Fruit fly (Drosophila melanogaster): Measurements from ENCODE around the gene Corp.

Gene Corp

dm6 chrX:8252284-8252886, 18.8 kb downstream of the Corp start, which contains the start of gene CG1632 (continued):
- no peak for TF ChIP-seq NC2β (GFP tag; optimal IDR thresholded peaks at IDR 0.05)
- TF ChIP-seq Atf6 (GFP tag; IDR thresholded peaks at IDR 0.05), result no peak
- TF ChIP-seq CG2678 (tag; optimal IDR thresholded peaks at IDR 0.05), result peak; percentile 48
- no peak for TF ChIP-seq Kr (GFP tag; optimal IDR thresholded peaks at IDR 0.05)
- no peak for TF ChIP-seq insv (GFP tag; optimal IDR thresholded peaks at IDR 0.05)
- no peak for TF ChIP-seq CG4360 (GFP tag; IDR thresholded peaks at IDR 0.05)
- no peak for TF ChIP-seq CG34376 (GFP tag; optimal IDR thresholded peaks at IDR 0.05)
- no peak for TF ChIP-seq Hmr (GFP tag; optimal IDR thresholded peaks at IDR 0.05)
- TF ChIP-seq oc (tag; optimal IDR thresholded peaks at IDR 0.05), result no peak
- no peak for TF ChIP-seq C15 (GFP tag; IDR thresholded peaks at IDR 0.05)
- no peak for TF ChIP-seq Awh (GFP tag; IDR thresholded peaks at IDR 0.05)
- peak in 1 of 3 experiments; percentile 22 for TF ChIP-seq lola (GFP tag; optimal IDR thresholded peaks at IDR 0.05)
- no peak for TF ChIP-seq inv (GFP tag; IDR thresholded peaks at IDR 0.05; ENCODE audit: partially characterized antibody)
- no peak for TF ChIP-seq CG5245 (GFP tag; optimal IDR thresholded peaks at IDR 0.05)
- no peak for TF ChIP-seq CTCF (GFP tag; optimal IDR thresholded peaks at IDR 0.05)
- no peak for TF ChIP-seq fd102C (GFP tag; optimal IDR thresholded peaks at IDR 0.05)
- TF ChIP-seq CG11695 (GFP tag; IDR thresholded peaks at IDR 0.05), result no peak
- TF ChIP-seq CG7745 (tag; optimal IDR thresholded peaks at IDR 0.05), result no peak
- TF ChIP-seq hbn (GFP tag; IDR thresholded peaks at IDR 0.05; ENCODE audit: partially characterized antibody), result no peak
- TF ChIP-seq Deaf1 (tag; optimal IDR thresholded peaks at IDR 0.05), result peak; percentile 4
- no peak for TF ChIP-seq caup (GFP tag; optimal IDR thresholded peaks at IDR 0.05; ENCODE audit: severe bottlenecking)
- no peak for TF ChIP-seq Dbx (GFP tag; IDR thresholded peaks at IDR 0.05)
- TF ChIP-seq gfzf (GFP tag; optimal IDR thresholded peaks at IDR 0.05), result no peak
- no peak for TF ChIP-seq hb (GFP tag; IDR thresholded peaks at IDR 0.05; ENCODE audit: partially characterized antibody)
- TF ChIP-seq stwl (tag; optimal IDR thresholded peaks at IDR 0.05), result no peak
- no peak for TF ChIP-seq CG2199 (GFP tag; IDR thresholded peaks at IDR 0.05)
- TF ChIP-seq tup (GFP tag; optimal IDR thresholded peaks at IDR 0.05), result no peak
- TF ChIP-seq CG1603 (tag; optimal IDR thresholded peaks at IDR 0.05), result peak; percentile 20
- no peak for TF ChIP-seq gce (GFP tag; IDR thresholded peaks at IDR 0.05)
- TF ChIP-seq sqz (GFP tag; optimal IDR thresholded peaks at IDR 0.05), result no peak
- no peak for TF ChIP-seq CG13775 (GFP tag; optimal IDR thresholded peaks at IDR 0.05)
- TF ChIP-seq trem (tag; optimal IDR thresholded peaks at IDR 0.05), result peak; percentile 26
- no peak for TF ChIP-seq lov (optimal IDR thresholded peaks at IDR 0.05)
- no peak for TF ChIP-seq lov (GFP tag; IDR thresholded peaks at IDR 0.05)
- TF ChIP-seq CG15269 (tag; optimal IDR thresholded peaks at IDR 0.05), result peak; percentile 21
- no peak for TF ChIP-seq br (optimal IDR thresholded peaks at IDR 0.05)
- no peak for TF ChIP-seq jing (GFP tag; optimal IDR thresholded peaks at IDR 0.05)
- TF ChIP-seq pfk (GFP tag; optimal IDR thresholded peaks at IDR 0.05), result no peak
- no peak for TF ChIP-seq ham (GFP tag; IDR thresholded peaks at IDR 0.05)
- no peak for TF ChIP-seq CG43689 (GFP tag; IDR thresholded peaks at IDR 0.05)
- no peak for TF ChIP-seq pnt (GFP tag; optimal IDR thresholded peaks at IDR 0.05)
- peak; percentile 17 for TF ChIP-seq corto (GFP tag; optimal IDR thresholded peaks at IDR 0.05)
- TF ChIP-seq Med (GFP tag), result peak; percentile 20
- TF ChIP-seq CG6791 (GFP tag; IDR thresholded peaks at IDR 0.05; ENCODE audit: partially characterized antibody), result no peak
- no peak for TF ChIP-seq HLH3B (GFP tag; IDR thresholded peaks at IDR 0.05)
- no peak for TF ChIP-seq zfh2 (GFP tag; optimal IDR thresholded peaks at IDR 0.05)
- TF ChIP-seq YL-1 (GFP tag; optimal IDR thresholded peaks at IDR 0.05), result no peak
- TF ChIP-seq Dll (GFP tag; IDR thresholded peaks at IDR 0.05; ENCODE audit: partially characterized antibody), result no peak
- no peak for TF ChIP-seq amos (GFP tag; IDR thresholded peaks at IDR 0.05; ENCODE audit: partially characterized antibody)
- TF ChIP-seq CG7271 (tag; optimal IDR thresholded peaks at IDR 0.05), result no peak
- TF ChIP-seq CG12155 (GFP tag; optimal IDR thresholded peaks at IDR 0.05), result no peak
